Fruit fly (Drosophila melanogaster) whole organism, adult: ENCODE data around the gene Pez.

Experiments used
- CG1620 ChIP-seq: fragments of 200-800 bp; sonication (Bioruptor generic); optimal IDR thresholded peaks from 2 replicates; lab custom pipeline; 2016; ENCODE audit warnings: missing biosample characterization, missing genetic modification characterization
- CG5204 ChIP-seq: fragments of 200-800 bp; sonication (Bioruptor generic); optimal IDR thresholded peaks from 2 replicates; lab custom pipeline; 2016; ENCODE audit warnings: missing biosample characterization, missing genetic modification characterization
- Crg-1 ChIP-seq: fragments of 200-800 bp; sonication (Bioruptor generic); optimal IDR thresholded peaks from 2 replicates; lab custom pipeline; 2016; ENCODE audit warnings: missing biosample characterization, missing genetic modification characterization
- Mnt ChIP-seq: fragments of 200-800 bp; sonication (Bioruptor generic); optimal IDR thresholded peaks from 2 replicates; lab custom pipeline; 2016; ENCODE audit warnings: missing biosample characterization, mild to moderate bottlenecking, missing genetic modification characterization
- kay ChIP-seq: fragments of 200-800 bp; sonication (Bioruptor generic); peaks from one replicate; lab custom pipeline; 2016; ENCODE audit warnings: missing biosample characterization, missing genetic modification characterization, borderline replicate concordance
- ovo ChIP-seq: fragments of 200-800 bp; sonication (Bioruptor generic); optimal IDR thresholded peaks from 2 replicates; lab custom pipeline; 2016; ENCODE audit warnings: missing biosample characterization, missing genetic modification characterization

- peak; percentile 28 for TF ChIP-seq ovo (GFP tag; lab: Kevin White, UChicago)
- peak; percentile 35 for TF ChIP-seq Mnt (GFP tag; lab: Kevin White, UChicago)
- peak; percentile 65 for TF ChIP-seq CG5204 (GFP tag; lab: Kevin White, UChicago)
- TF ChIP-seq kay, result no peak
- peak; percentile 25 for TF ChIP-seq CG1620 (GFP tag; lab: Kevin White, UChicago)
- no peak for TF ChIP-seq Crg-1 (GFP tag; lab: Kevin White, UChicago)
Observed at dm6 chr2L:6339010-6339897, 783 bp upstream of the Pez start.
